Fruit fly (Drosophila melanogaster) whole organism, embryonic: ENCODE measurements around the gene prd.

Experiments used
- Adf1 ChIP-seq: fragments of 200-800 bp; sonication (Bioruptor generic); IDR thresholded peaks from 2 replicates; pipeline ENCODE4 v1.3.6; 2022; ENCODE audit warnings: missing biosample characterization, missing genetic modification characterization
- CG10366 ChIP-seq: fragments of 200-800 bp; sonication (Bioruptor generic); IDR thresholded peaks from 2 replicates; pipeline ENCODE4 v1.3.6; 2022; ENCODE audit warnings: missing biosample characterization, missing genetic modification characterization
- CG10959 ChIP-seq: fragments of 200-800 bp; sonication (Bioruptor generic); IDR thresholded peaks from 2 replicates; pipeline ENCODE4 v1.3.6; 2022; ENCODE audit warnings: missing biosample characterization, missing genetic modification characterization
- CG11504 ChIP-seq: fragments of 200-800 bp; sonication (Bioruptor generic); optimal IDR thresholded peaks from 3 replicates; lab custom pipeline; 2019; ENCODE audit warnings: missing biosample characterization, mild to moderate bottlenecking, missing genetic modification characterization, moderate library complexity
- CG11696 ChIP-seq: fragments of 200-800 bp; sonication (Bioruptor generic); IDR thresholded peaks from 2 replicates; pipeline ENCODE4 v1.3.6; 2022; ENCODE audit warnings: missing biosample characterization, missing genetic modification characterization
- CG12155 ChIP-seq: fragments of 200-800 bp; sonication (Bioruptor generic); optimal IDR thresholded peaks from 3 replicates; lab custom pipeline; 2016; ENCODE audit warnings: missing biosample characterization, missing genetic modification characterization
- CG12391 ChIP-seq: fragments of 200-800 bp; sonication (Bioruptor generic); optimal IDR thresholded peaks from 3 replicates; lab custom pipeline; 2018; ENCODE audit warnings: missing biosample characterization, mild to moderate bottlenecking, missing genetic modification characterization, moderate library complexity
- CG12769 ChIP-seq: fragments of 200-800 bp; sonication (Bioruptor generic); optimal IDR thresholded peaks from 2 replicates; lab custom pipeline; 2019; ENCODE audit warnings: missing biosample characterization, mild to moderate bottlenecking, missing genetic modification characterization, moderate library complexity
- CG14050 ChIP-seq: fragments of 200-800 bp; sonication (Bioruptor generic); IDR thresholded peaks from 3 replicates; pipeline ENCODE4 v1.3.6; 2022; ENCODE audit warnings: missing biosample characterization, missing genetic modification characterization
- CG17328 ChIP-seq: fragments of 200-800 bp; sonication (Bioruptor generic); IDR thresholded peaks from 2 replicates; pipeline ENCODE4 v1.3.6; 2022; ENCODE audit warnings: missing biosample characterization, missing genetic modification characterization
- CG2199 ChIP-seq: fragments of 200-800 bp; sonication (Bioruptor generic); IDR thresholded peaks from 3 replicates; pipeline ENCODE4 v1.3.6; 2022; ENCODE audit warnings: missing biosample characterization, missing genetic modification characterization
- CG3065 ChIP-seq: fragments of 200-800 bp; sonication (Bioruptor generic); optimal IDR thresholded peaks from 2 replicates; lab custom pipeline; 2016; ENCODE audit warnings: missing biosample characterization, missing genetic modification characterization
- CG3281 ChIP-seq: fragments of 200-800 bp; sonication (Bioruptor generic); optimal IDR thresholded peaks from 3 replicates; lab custom pipeline; 2017; ENCODE audit warnings: missing biosample characterization, mild to moderate bottlenecking, missing genetic modification characterization
- CG34422 ChIP-seq: fragments of 200-800 bp; sonication (Bioruptor generic); IDR thresholded peaks from 3 replicates; pipeline ENCODE4 v1.3.6; 2022; ENCODE audit warnings: missing biosample characterization, missing genetic modification characterization
- CG4328 ChIP-seq: fragments of 200-800 bp; sonication (Bioruptor generic); optimal IDR thresholded peaks from 3 replicates; lab custom pipeline; 2017; ENCODE audit warnings: missing biosample characterization, missing genetic modification reagents, missing genetic modification characterization
- CG6683 ChIP-seq: fragments of 200-800 bp; sonication (Bioruptor generic); optimal IDR thresholded peaks from 2 replicates; lab custom pipeline; 2017; ENCODE audit warnings: missing biosample characterization, mild to moderate bottlenecking, missing genetic modification characterization, missing genetic modification reagents
- CG6791 ChIP-seq: fragments of 200-800 bp; sonication (Bioruptor generic); IDR thresholded peaks from 3 replicates; pipeline ENCODE4 v1.3.6; 2022; ENCODE audit warnings: missing biosample characterization, missing genetic modification characterization; ENCODE audit not compliant: partially characterized antibody
- CG9609 ChIP-seq: fragments of 200-800 bp; sonication (Bioruptor generic); optimal IDR thresholded peaks from 3 replicates; lab custom pipeline; 2016; ENCODE audit warnings: missing biosample characterization, missing genetic modification characterization
- CG9876 ChIP-seq: fragments of 200-800 bp; sonication (Bioruptor generic); optimal IDR thresholded peaks from 2 replicates; lab custom pipeline; 2016; ENCODE audit warnings: missing biosample characterization, missing genetic modification characterization
- CG9932 ChIP-seq: fragments of 200-800 bp; sonication (Bioruptor generic); IDR thresholded peaks from 2 replicates; pipeline ENCODE4 v1.3.6; 2022; ENCODE audit warnings: missing biosample characterization, missing genetic modification characterization
- D19A ChIP-seq: fragments of 200-800 bp; optimal IDR thresholded peaks from 3 replicates; lab custom pipeline; 2019; ENCODE audit warnings: missing biosample characterization, mild to moderate bottlenecking, missing genetic modification characterization, moderate library complexity
- Dbx ChIP-seq: fragments of 200-800 bp; sonication (Bioruptor generic); IDR thresholded peaks from 3 replicates; pipeline ENCODE4 v1.3.6; 2022; ENCODE audit warnings: missing biosample characterization, missing genetic modification characterization
- Dip3 ChIP-seq: fragments of 200-800 bp; sonication (Bioruptor generic); optimal IDR thresholded peaks from 3 replicates; lab custom pipeline; 2016; ENCODE audit warnings: missing biosample characterization, missing genetic modification characterization
- GATAe ChIP-seq: fragments of 200-800 bp; sonication (Bioruptor generic); conservative IDR thresholded peaks from 2 replicates; pipeline ENCODE4 v1.3.6; 2022; ENCODE audit warnings: missing biosample characterization, missing genetic modification characterization
- Gug ChIP-seq: fragments of 200-800 bp; sonication (Bioruptor generic); IDR thresholded peaks from 4 replicates; pipeline ENCODE4 v1.3.6; 2022; ENCODE audit warnings: missing biosample characterization, missing genetic modification characterization
- Hmr ChIP-seq: fragments of 200-800 bp; sonication (Bioruptor generic); optimal IDR thresholded peaks from 3 replicates; lab custom pipeline; 2017; ENCODE audit warnings: mild to moderate bottlenecking, missing biosample characterization, missing genetic modification reagents, missing genetic modification characterization
- Hr51 ChIP-seq, 2 experiments: fragments of 200-800 bp; sonication (Bioruptor generic); optimal IDR thresholded peaks; 2 replicates in 1 of 2; 3 replicates in 1 of 2; lab custom pipeline; 2016 to 2018; ENCODE audit warnings: missing biosample characterization in 2 of 2, missing genetic modification characterization in 2 of 2, mild to moderate bottlenecking in 1 of 2, moderate library complexity in 1 of 2
- Pdp1 ChIP-seq, 2 experiments: fragments of 200-800 bp; sonication (Bioruptor generic); optimal IDR thresholded peaks; 3 replicates each; lab custom pipeline; 2016; ENCODE audit warnings: missing biosample characterization in 2 of 2, missing genetic modification characterization in 2 of 2, mild to moderate bottlenecking in 1 of 2, moderate library complexity in 1 of 2
- Poxn ChIP-seq: fragments of 200-800 bp; sonication (Bioruptor generic); IDR thresholded peaks from 2 replicates; pipeline ENCODE4 v1.3.6; 2022; ENCODE audit warnings: missing biosample characterization, missing genetic modification characterization
- Sry-β ChIP-seq: fragments of 200-800 bp; sonication (Bioruptor generic); optimal IDR thresholded peaks from 2 replicates; lab custom pipeline; 2018; ENCODE audit warnings: missing biosample characterization, mild to moderate bottlenecking, missing genetic modification characterization, moderate library complexity
- chn ChIP-seq: fragments of 200-800 bp; sonication (Bioruptor generic); optimal IDR thresholded peaks from 2 replicates; lab custom pipeline; 2016; ENCODE audit warnings: missing biosample characterization, missing genetic modification characterization
- crp ChIP-seq, 2 experiments: fragments of 200-800 bp; sonication (Bioruptor generic); optimal IDR thresholded peaks; 2 replicates in 1 of 2; 3 replicates in 1 of 2; lab custom pipeline; 2017; ENCODE audit warnings: missing biosample characterization in 2 of 2, missing genetic modification characterization in 2 of 2, mild to moderate bottlenecking in 1 of 2, moderate library complexity in 1 of 2
- dan ChIP-seq: fragments of 200-800 bp; sonication (Bioruptor generic); IDR thresholded peaks from 2 replicates; pipeline ENCODE4 v1.3.6; 2022; ENCODE audit warnings: missing biosample characterization, missing genetic modification characterization
- fd96Cb ChIP-seq: fragments of 200-800 bp; sonication (Bioruptor generic); optimal IDR thresholded peaks from 2 replicates; lab custom pipeline; 2018; ENCODE audit warnings: missing biosample characterization, mild to moderate bottlenecking, missing genetic modification characterization, moderate library complexity
- ham ChIP-seq: fragments of 200-800 bp; sonication (Bioruptor generic); IDR thresholded peaks from 2 replicates; pipeline ENCODE4 v1.3.6; 2022; ENCODE audit warnings: missing biosample characterization, missing genetic modification characterization
- hb ChIP-seq: fragments of 200-800 bp; sonication (Bioruptor generic); IDR thresholded peaks from 3 replicates; pipeline ENCODE4 v1.3.6; 2022; ENCODE audit warnings: missing biosample characterization, missing genetic modification characterization; ENCODE audit not compliant: partially characterized antibody
- inv ChIP-seq: fragments of 200-800 bp; sonication (Bioruptor generic); IDR thresholded peaks from 2 replicates; pipeline ENCODE4 v1.3.6; 2022; ENCODE audit warnings: missing biosample characterization, missing genetic modification characterization; ENCODE audit not compliant: partially characterized antibody
- mam ChIP-seq: fragments of 200-800 bp; sonication (Bioruptor generic); optimal IDR thresholded peaks from 3 replicates; lab custom pipeline; 2016; ENCODE audit warnings: missing biosample characterization, missing genetic modification characterization
- nerfin-1 ChIP-seq: fragments of 200-800 bp; sonication (Bioruptor generic); optimal IDR thresholded peaks from 3 replicates; lab custom pipeline; 2019; ENCODE audit warnings: missing biosample characterization, mild to moderate bottlenecking, missing genetic modification characterization, moderate library complexity
- odd ChIP-seq: fragments of 200-800 bp; sonication (Bioruptor generic); optimal IDR thresholded peaks from 2 replicates; lab custom pipeline; 2017; ENCODE audit warnings: missing biosample characterization, mild to moderate bottlenecking, missing genetic modification characterization
- row ChIP-seq: fragments of 200-800 bp; sonication (Bioruptor generic); IDR thresholded peaks from 3 replicates; pipeline ENCODE4 v1.3.6; 2022; ENCODE audit warnings: missing biosample characterization, missing genetic modification characterization
- run ChIP-seq: fragments of 200-800 bp; sonication (Bioruptor generic); optimal IDR thresholded peaks from 3 replicates; lab custom pipeline; 2018; ENCODE audit warnings: missing biosample characterization, mild to moderate bottlenecking, missing genetic modification characterization
- sima ChIP-seq: fragments of 200-800 bp; sonication (Bioruptor generic); optimal IDR thresholded peaks from 2 replicates; lab custom pipeline; 2016; ENCODE audit warnings: missing biosample characterization, missing genetic modification characterization
- tna ChIP-seq: fragments of 200-800 bp; sonication (Bioruptor generic); IDR thresholded peaks from 2 replicates; pipeline ENCODE4 v1.3.6; 2022; ENCODE audit warnings: missing biosample characterization, missing genetic modification characterization; ENCODE audit not compliant: partially characterized antibody
- twi ChIP-seq: fragments of 200-800 bp; optimal IDR thresholded peaks from 2 replicates; lab custom pipeline; 2019; ENCODE audit warnings: missing biosample characterization, mild to moderate bottlenecking, missing genetic modification characterization, moderate library complexity
- unc-4 ChIP-seq: fragments of 200-800 bp; sonication (Bioruptor generic); IDR thresholded peaks from 2 replicates; pipeline ENCODE4 v1.3.6; 2022; ENCODE audit warnings: missing biosample characterization, missing genetic modification characterization; ENCODE audit not compliant: partially characterized antibody
- zfh1 ChIP-seq: fragments of 200-800 bp; sonication (Bioruptor generic); IDR thresholded peaks from 3 replicates; pipeline ENCODE4 v1.3.6; 2022; ENCODE audit warnings: missing biosample characterization, missing genetic modification characterization

Gene prd

DNA sequence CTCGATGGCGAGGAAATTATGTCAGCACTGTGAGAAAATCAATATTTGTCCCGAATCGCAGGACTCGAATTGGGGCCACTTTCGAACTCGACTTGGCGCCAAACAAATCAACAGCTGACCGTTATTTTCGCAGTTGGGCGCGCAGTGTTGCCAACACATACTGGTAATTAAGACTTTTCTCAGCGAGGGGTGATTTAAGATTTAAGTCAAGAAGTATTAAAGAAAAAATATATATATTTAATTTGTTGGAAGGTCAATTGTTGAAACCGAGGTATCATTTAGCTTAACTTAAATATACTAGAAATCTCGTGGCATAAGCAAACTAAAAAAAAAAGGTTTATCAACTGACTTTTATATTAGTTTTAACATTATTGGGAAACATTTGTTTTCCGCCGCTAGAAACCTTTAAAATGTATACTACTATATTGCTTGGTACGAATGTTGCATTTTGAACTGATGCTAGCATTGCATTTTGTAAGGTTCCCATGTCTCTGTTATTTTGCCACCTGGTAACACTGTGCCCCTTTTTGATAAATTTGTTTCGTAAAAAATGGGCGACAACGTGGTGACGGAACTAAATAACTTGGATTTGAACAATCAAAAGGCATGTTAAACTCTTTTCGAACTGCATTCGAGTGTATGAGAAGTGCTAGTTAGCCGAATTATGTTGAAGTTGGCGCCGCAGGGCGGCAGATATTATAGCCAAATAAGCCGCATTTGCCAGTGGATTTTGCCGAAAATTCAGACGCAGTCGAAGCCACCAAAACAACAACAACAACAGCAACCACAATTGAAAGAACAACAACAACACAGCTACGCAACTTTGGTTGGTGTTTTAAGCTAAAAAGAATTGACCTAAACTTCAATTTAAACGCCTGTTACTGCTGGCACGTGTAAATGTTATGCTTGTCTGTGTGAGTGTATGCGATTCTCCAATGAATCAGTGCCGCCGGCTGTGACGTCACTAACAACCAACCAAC, 17.9 kb upstream of the prd start, which contains the start of the genes Patsas and ThrRS (continued):
- peak; percentile 71 for TF ChIP-seq CG14050 (GFP tag; lab: Robert Waterston, UW)
- peak; percentile 57 for TF ChIP-seq CG10959 (GFP tag; lab: Robert Waterston, UW)
- TF ChIP-seq CG11504 (tag; lab: Kevin White, UChicago) = peak; percentile 89
- TF ChIP-seq dan = peak; percentile 53; the same call in 1 of the 2 replicates
- TF ChIP-seq CG12391 (tag; lab: Kevin White, UChicago) = peak; percentile 92
- TF ChIP-seq D19A (tag; lab: Kevin White, UChicago) = peak; percentile 70
- TF ChIP-seq sima (GFP tag; lab: Kevin White, UChicago) = peak; percentile 36
- peak; percentile 64; the same call in 1 of the 3 replicates for TF ChIP-seq CG2199 (GFP tag; lab: Robert Waterston, UW)
- peak; percentile 69 for TF ChIP-seq CG34422
- no peak for TF ChIP-seq tna (GFP tag; lab: Robert Waterston, UW)
- peak; percentile 33 for TF ChIP-seq CG3065 (GFP tag; lab: Kevin White, UChicago)
- peak; percentile 71 for TF ChIP-seq CG4328 (GFP tag; lab: Kevin White, UChicago)
- TF ChIP-seq GATAe (GFP tag; lab: Robert Waterston, UW) = peak; percentile 47
- peak; percentile 79 for TF ChIP-seq twi (tag; lab: Kevin White, UChicago)
- peak; percentile 78 for TF ChIP-seq nerfin-1 (tag; lab: Kevin White, UChicago)
- peak; percentile 29 to 83 for TF ChIP-seq crp (GFP tag; optimal IDR thresholded peaks at IDR 0.05; lab: Kevin White, UChicago)
- peak; percentile 88 for TF ChIP-seq fd96Cb (tag; lab: Kevin White, UChicago)
- peak; percentile 95 for TF ChIP-seq row
- TF ChIP-seq Sry-β (GFP tag; lab: Kevin White, UChicago) = peak; percentile 39
- no peak for TF ChIP-seq hb (GFP tag; lab: Robert Waterston, UW)
- TF ChIP-seq CG10366 (GFP tag; lab: Robert Waterston, UW) = peak; percentile 78
- peak; percentile 84 for TF ChIP-seq CG3281
- peak; percentile 68 for TF ChIP-seq Dip3 (GFP tag; lab: Kevin White, UChicago)
- TF ChIP-seq Hmr (GFP tag; lab: Kevin White, UChicago) = peak; percentile 91
- TF ChIP-seq zfh1 (GFP tag; lab: Robert Waterston, UW) = peak; percentile 78
- TF ChIP-seq odd (GFP tag; lab: Kevin White, UChicago) = no peak
- peak; percentile 76 for TF ChIP-seq CG17328 (GFP tag; lab: Robert Waterston, UW)
- TF ChIP-seq Dbx (GFP tag; lab: Robert Waterston, UW) = peak; percentile 84
- TF ChIP-seq CG6791 (GFP tag; lab: Robert Waterston, UW) = no peak
- peak; percentile 83 for TF ChIP-seq mam (GFP tag; lab: Kevin White, UChicago)
- TF ChIP-seq inv (GFP tag; lab: Robert Waterston, UW) = no peak
- peak; percentile 72 for TF ChIP-seq chn
- TF ChIP-seq Gug (GFP tag; lab: Robert Waterston, UW) = peak; percentile 73; the same call in 3 of the 4 replicates
- peak; percentile 72 for TF ChIP-seq CG9876 (GFP tag; lab: Kevin White, UChicago)
- no peak for TF ChIP-seq unc-4 (GFP tag; lab: Robert Waterston, UW)
- TF ChIP-seq Hr51 (GFP tag; optimal IDR thresholded peaks at IDR 0.05; lab: Kevin White, UChicago) = peak; percentile 78 to 88
- peak; percentile 52 for TF ChIP-seq Adf1 (GFP tag; lab: Robert Waterston, UW)
- no peak for TF ChIP-seq CG12769
- peak; percentile 52 for TF ChIP-seq CG9609
- peak; percentile 70 to 80 for TF ChIP-seq Pdp1 (GFP tag; optimal IDR thresholded peaks at IDR 0.05; lab: Kevin White, UChicago)
- peak; percentile 58 for TF ChIP-seq CG11696 (GFP tag; lab: Robert Waterston, UW)
- TF ChIP-seq CG6683 = peak; percentile 47
- TF ChIP-seq ham = no peak
- TF ChIP-seq CG12155 (GFP tag; lab: Kevin White, UChicago) = peak; percentile 88
- TF ChIP-seq Poxn = peak; percentile 65; the same call in 1 of the 2 replicates
- peak; percentile 18 for TF ChIP-seq run (tag; lab: Kevin White, UChicago)
- TF ChIP-seq CG9932 (GFP tag; lab: Robert Waterston, UW) = peak; percentile 89
